Worm (Caenorhabditis elegans) whole organism, young adult: ENCODE data around the gene E02C12.11.

Experiments used
- B0019.2 ChIP-seq: fragments of 200-800 bp; sonication (Bioruptor generic); conservative IDR thresholded peaks from 2 replicates; pipeline ENCODE4 v1.3.6; 2022; ENCODE audit warnings: missing genetic modification reagents, missing genetic modification characterization, missing compliant biosample characterization
- D2030.7 ChIP-seq: fragments of 200-800 bp; sonication (Bioruptor generic); IDR thresholded peaks from 2 replicates; pipeline ENCODE4 v1.3.6; 2022; ENCODE audit warnings: missing genetic modification reagents, missing genetic modification characterization, missing compliant biosample characterization
- F33H1.4 ChIP-seq: fragments of 200-800 bp; sonication (Bioruptor generic); IDR thresholded peaks from 2 replicates; pipeline ENCODE4 v1.3.6; 2022; ENCODE audit warnings: missing genetic modification reagents, missing genetic modification characterization, missing compliant biosample characterization
- F39B2.1 ChIP-seq: fragments of 200-800 bp; sonication (Bioruptor generic); IDR thresholded peaks from 2 replicates; pipeline ENCODE4 v1.3.6; 2022; ENCODE audit warnings: missing genetic modification reagents, missing genetic modification characterization, missing compliant biosample characterization
- F57A8.1 ChIP-seq: fragments of 200-800 bp; sonication (Bioruptor generic); optimal IDR thresholded peaks from 2 replicates; lab custom pipeline; 2018; ENCODE audit warnings: mild to moderate bottlenecking, missing genetic modification characterization, moderate library complexity, missing compliant biosample characterization
- T07F8.4 ChIP-seq: sonication (generic microtip); optimal IDR thresholded peaks from 2 replicates; lab custom pipeline; 2016; ENCODE audit warnings: mild to moderate bottlenecking, missing genetic modification characterization, moderate library complexity, missing compliant biosample characterization
- Y53G8AR.9 ChIP-seq: fragments of 200-800 bp; sonication (Bioruptor generic); conservative IDR thresholded peaks from 2 replicates; pipeline ENCODE4 v1.3.6; 2022; ENCODE audit warnings: missing genetic modification reagents, missing genetic modification characterization, missing compliant biosample characterization
- Y79H2A.3 ChIP-seq: fragments of 200-800 bp; sonication (Bioruptor generic); conservative IDR thresholded peaks from 2 replicates; pipeline ENCODE4 v1.3.6; 2022; ENCODE audit warnings: missing genetic modification reagents, missing genetic modification characterization, missing compliant biosample characterization
- Y95B8A.8 ChIP-seq: fragments of 200-800 bp; sonication (Bioruptor generic); IDR thresholded peaks from 2 replicates; pipeline ENCODE4 v1.3.6; 2022; ENCODE audit warnings: missing genetic modification reagents, missing genetic modification characterization, missing compliant biosample characterization
- aptf-3 ChIP-seq: fragments of 200-800 bp; sonication (Bioruptor generic); IDR thresholded peaks from 2 replicates; pipeline ENCODE4 v1.3.6; 2022; ENCODE audit warnings: missing genetic modification characterization, missing compliant biosample characterization
- athp-1 ChIP-seq: sonication (generic microtip); optimal IDR thresholded peaks from 2 replicates; lab custom pipeline; 2017; ENCODE audit warnings: mild to moderate bottlenecking, missing genetic modification characterization, missing compliant biosample characterization
- attf-3 ChIP-seq: fragments of 200-800 bp; sonication (Bioruptor generic); conservative IDR thresholded peaks from 2 replicates; pipeline ENCODE4 v1.3.6; 2022; ENCODE audit warnings: missing genetic modification reagents, missing genetic modification characterization, missing compliant biosample characterization
- cebp-1 ChIP-seq, 2 experiments: fragments of 200-800 bp in 1 of 2; sonication (Bioruptor generic) in 1 of 2; sonication (generic microtip) in 1 of 2; IDR thresholded peaks in 1 of 2; optimal IDR thresholded peaks in 1 of 2; 2 replicates each; pipeline versions ENCODE4 v1.3.6 to Lab custom; 2017 to 2022; ENCODE audit warnings: missing compliant biosample characterization in 2 of 2, missing genetic modification characterization in 2 of 2, mild to moderate bottlenecking in 1 of 2, missing genetic modification reagents in 1 of 2, moderate library complexity in 1 of 2
- ceh-91 ChIP-seq: fragments of 200-800 bp; sonication (Bioruptor generic); IDR thresholded peaks from 2 replicates; pipeline ENCODE4 v1.3.6; 2022; ENCODE audit warnings: missing genetic modification reagents, missing genetic modification characterization, missing compliant biosample characterization
- die-1 ChIP-seq: sonication (generic microtip); optimal IDR thresholded peaks from 2 replicates; lab custom pipeline; 2016; ENCODE audit warnings: missing genotype, mild to moderate bottlenecking, missing genetic modification characterization, missing compliant biosample characterization
- dox-1 ChIP-seq: fragments of 200-800 bp; sonication (Bioruptor generic); IDR thresholded peaks from 2 replicates; pipeline ENCODE4 v1.3.6; 2022; ENCODE audit warnings: missing genetic modification reagents, missing genetic modification characterization, missing compliant biosample characterization
- dpff-1 ChIP-seq: sonication (generic microtip); optimal IDR thresholded peaks from 2 replicates; lab custom pipeline; 2017; ENCODE audit warnings: mild to moderate bottlenecking, missing genetic modification characterization, missing compliant biosample characterization
- dpl-1 ChIP-seq: fragments of 150-350 bp; optimal IDR thresholded peaks from 2 replicates; lab custom pipeline; 2014; ENCODE audit warnings: missing biosample characterization, missing genetic modification reagents, missing genetic modification characterization
- efl-1 ChIP-seq: fragments of 150-350 bp; optimal IDR thresholded peaks from 2 replicates; lab custom pipeline; 2014; ENCODE audit warnings: missing biosample characterization, missing genetic modification reagents, missing genetic modification characterization
- ekl-4 ChIP-seq: fragments of 200-800 bp; sonication (Bioruptor generic); IDR thresholded peaks from 2 replicates; pipeline ENCODE4 v1.3.6; 2022; ENCODE audit warnings: missing genetic modification reagents, missing genetic modification characterization, missing compliant biosample characterization
- him-1 ChIP-seq: sonication (generic microtip); optimal IDR thresholded peaks from 2 replicates; lab custom pipeline; 2016; ENCODE audit warnings: missing genotype, missing genetic modification reagents, missing genetic modification characterization, missing compliant biosample characterization
- hmg-1.2 ChIP-seq: fragments of 200-800 bp; sonication (Bioruptor generic); IDR thresholded peaks from 2 replicates; pipeline ENCODE4 v1.3.6; 2022; ENCODE audit warnings: missing genetic modification reagents, missing genetic modification characterization, missing compliant biosample characterization
- hmg-20 ChIP-seq: fragments of 200-800 bp; sonication (Bioruptor generic); IDR thresholded peaks from 2 replicates; pipeline ENCODE4 v1.3.6; 2022; ENCODE audit warnings: missing genetic modification reagents, missing genetic modification characterization, missing compliant biosample characterization
- hsf-1 ChIP-seq: fragments of 200-800 bp; sonication (Bioruptor generic); IDR thresholded peaks from 2 replicates; pipeline ENCODE4 v1.3.6; 2022; ENCODE audit warnings: missing genetic modification reagents, missing genetic modification characterization, missing compliant biosample characterization
- lin-35 ChIP-seq, 3 experiments: fragments of 150-350 bp in 2 of 3; sonication (generic microtip) in 1 of 3; optimal IDR thresholded peaks; 2 replicates each; lab custom pipeline; 2014 to 2018; ENCODE audit warnings: missing biosample characterization in 3 of 3, missing genetic modification characterization in 3 of 3, missing genetic modification reagents in 3 of 3
- lin-40 ChIP-seq: sonication (generic microtip); optimal IDR thresholded peaks from 2 replicates; lab custom pipeline; 2016; ENCODE audit warnings: missing genetic modification characterization, mild to moderate bottlenecking, missing compliant biosample characterization, missing genotype, missing genetic modification reagents
- lin-54 ChIP-seq: fragments of 200-800 bp; sonication (Bioruptor generic); optimal IDR thresholded peaks from 2 replicates; lab custom pipeline; 2018; ENCODE audit warnings: mild to moderate bottlenecking, missing genetic modification characterization, missing compliant biosample characterization
- lir-1 ChIP-seq: fragments of 200-800 bp; sonication (Bioruptor generic); conservative IDR thresholded peaks from 2 replicates; pipeline ENCODE4 v1.3.6; 2022; ENCODE audit warnings: missing genetic modification reagents, missing genetic modification characterization, missing compliant biosample characterization
- madf-3 ChIP-seq: fragments of 200-800 bp; sonication (Bioruptor generic); IDR thresholded peaks from 2 replicates; pipeline ENCODE4 v1.3.6; 2022; ENCODE audit warnings: missing genetic modification reagents, missing genetic modification characterization, missing compliant biosample characterization
- madf-8 ChIP-seq: fragments of 200-800 bp; sonication (Bioruptor generic); conservative IDR thresholded peaks from 2 replicates; pipeline ENCODE4 v1.3.6; 2022; ENCODE audit warnings: missing genetic modification reagents, missing genetic modification characterization, missing compliant biosample characterization
- nfyb-1 ChIP-seq: fragments of 200-800 bp; sonication (Bioruptor generic); IDR thresholded peaks from 2 replicates; pipeline ENCODE4 v1.3.6; 2022; ENCODE audit warnings: missing genetic modification reagents, missing genetic modification characterization, missing compliant biosample characterization
- pbrm-1 ChIP-seq: fragments of 200-800 bp; sonication (Bioruptor generic); IDR thresholded peaks from 2 replicates; pipeline ENCODE4 v1.3.6; 2022; ENCODE audit warnings: missing genetic modification reagents, missing genetic modification characterization, missing compliant biosample characterization
- rcor-1 ChIP-seq: fragments of 200-800 bp; sonication (Bioruptor generic); IDR thresholded peaks from 2 replicates; pipeline ENCODE4 v1.3.6; 2022; ENCODE audit warnings: missing genetic modification reagents, missing genetic modification characterization, missing compliant biosample characterization
- repo-1 ChIP-seq: sonication (generic microtip); optimal IDR thresholded peaks from 2 replicates; lab custom pipeline; 2017; ENCODE audit warnings: mild to moderate bottlenecking, missing genetic modification characterization, missing compliant biosample characterization
- rpc-1 ChIP-seq, 2 experiments: fragments of 150-350 bp in 1 of 2; sonication (generic microtip) in 1 of 2; optimal IDR thresholded peaks; 2 replicates each; lab custom pipeline; 2014 to 2018; ENCODE audit warnings: missing biosample characterization in 1 of 2, missing genetic modification characterization in 1 of 2, missing genetic modification reagents in 1 of 2, missing genotype in 1 of 2
- snpc-1.1 ChIP-seq: sonication (generic microtip); optimal IDR thresholded peaks from 2 replicates; lab custom pipeline; 2017; ENCODE audit warnings: missing genetic modification characterization, mild to moderate bottlenecking, missing compliant biosample characterization, antibody characterized with exemption, moderate library complexity, missing genotype, missing genetic modification reagents; ENCODE audit not compliant: insufficient read depth
- snpc-3.4 ChIP-seq: sonication (generic microtip); optimal IDR thresholded peaks from 2 replicates; lab custom pipeline; 2017; ENCODE audit warnings: missing genetic modification characterization, mild to moderate bottlenecking, missing compliant biosample characterization, antibody characterized with exemption, moderate library complexity, missing genotype, missing genetic modification reagents
- snpc-4 ChIP-seq, 5 experiments: fragments of 150-350 bp in 1 of 5; sonication (generic microtip) in 4 of 5; optimal IDR thresholded peaks; 2 replicates each; lab custom pipeline; 2014 to 2018; ENCODE audit warnings: missing genetic modification characterization in 5 of 5, missing biosample characterization in 3 of 5, antibody characterized with exemption in 2 of 5, mild to moderate bottlenecking in 2 of 5, missing compliant biosample characterization in 2 of 5, missing genotype in 2 of 5, moderate library complexity in 2 of 5, missing genetic modification reagents in 1 of 5
- tlf-1 ChIP-seq: fragments of 200-800 bp; sonication (Bioruptor generic); optimal IDR thresholded peaks from 2 replicates; lab custom pipeline; 2018; ENCODE audit warnings: mild to moderate bottlenecking, missing genetic modification characterization, missing compliant biosample characterization
- unc-130 ChIP-seq: sonication (generic microtip); optimal IDR thresholded peaks from 2 replicates; lab custom pipeline; 2016; ENCODE audit warnings: missing genetic modification reagents, missing genetic modification characterization, missing compliant biosample characterization
- xnd-1 ChIP-seq: sonication (generic microtip); optimal IDR thresholded peaks from 2 replicates; lab custom pipeline; 2016; ENCODE audit warnings: missing genotype, missing genetic modification reagents, missing genetic modification characterization, missing compliant biosample characterization
- ztf-18 ChIP-seq: sonication (generic microtip); optimal IDR thresholded peaks from 2 replicates; lab custom pipeline; 2016; ENCODE audit warnings: missing genotype, mild to moderate bottlenecking, missing genetic modification characterization, missing compliant biosample characterization
- ztf-22 ChIP-seq: fragments of 200-800 bp; sonication (Bioruptor generic); optimal IDR thresholded peaks from 2 replicates; lab custom pipeline; 2018; ENCODE audit warnings: mild to moderate bottlenecking, missing genetic modification characterization, moderate library complexity, missing compliant biosample characterization
- ztf-28 ChIP-seq: fragments of 200-800 bp; sonication (Bioruptor generic); IDR thresholded peaks from 2 replicates; pipeline ENCODE4 v1.3.6; 2022; ENCODE audit warnings: missing genetic modification reagents, missing genetic modification characterization, missing compliant biosample characterization

The E02C12.11 gene

ce11 chrV:9382538-9383328 is 3.0 kb upstream of the E02C12.11 start:
- TF ChIP-seq repo-1 (no peak), athp-1 (tag; lab: Kevin White, UChicago) (peak; percentile 50), snpc-3.4 (tag; lab: Kevin White, UChicago) (peak; percentile 94), lin-54 (peak; percentile 93), pbrm-1 (GFP tag; lab: Robert Waterston, UW) (peak; percentile 87), die-1 (tag; lab: Kevin White, UChicago) (no peak), cebp-1 (GFP tag; IDR thresholded peaks at IDR 0.05; lab: Robert Waterston, UW) (peak; percentile 71), cebp-1 (tag; optimal IDR thresholded peaks at IDR 0.05; lab: Kevin White, UChicago) (peak; percentile 82), snpc-4 (GFP tag; optimal IDR thresholded peaks at IDR 0.05; lab: Kevin White, UChicago) (peak; percentile 29), snpc-4 (tag; optimal IDR thresholded peaks at IDR 0.05; lab: Kevin White, UChicago) (peak in 2 of 4 experiments; percentile 50 to 60), hmg-1.2 (GFP tag; lab: Robert Waterston, UW) (peak; percentile 67; the same call in 1 of the 2 replicates), Y79H2A.3 (GFP tag; lab: Robert Waterston, UW) (0 out of 2 replicates have a peak, but pooled peaks have one; percentile 55), xnd-1 (tag; lab: Kevin White, UChicago) (peak; percentile 99), unc-130 (GFP tag; lab: Kevin White, UChicago) (peak; percentile 88), hsf-1 (GFP tag; lab: Robert Waterston, UW) (peak; percentile 89), attf-3 (GFP tag; lab: Robert Waterston, UW) (peak; percentile 63), hmg-20 (GFP tag; lab: Robert Waterston, UW) (no peak), lin-40 (tag; lab: Kevin White, UChicago) (no peak), madf-8 (GFP tag; lab: Robert Waterston, UW) (peak; percentile 100), ekl-4 (GFP tag; lab: Robert Waterston, UW) (peak; percentile 88), dox-1 (peak; percentile 94), F39B2.1 (GFP tag; lab: Robert Waterston, UW) (no peak), F33H1.4 (GFP tag; lab: Robert Waterston, UW) (peak; percentile 82), aptf-3 (GFP tag; lab: Robert Waterston, UW) (0 out of 2 replicates have a peak, but pooled peaks have one; percentile 75), dpff-1 (no peak), rcor-1 (GFP tag; lab: Robert Waterston, UW) (peak; percentile 90), lir-1 (GFP tag; lab: Robert Waterston, UW) (peak; percentile 42; the same call in 1 of the 2 replicates), efl-1 (GFP tag; lab: Kevin White, UChicago) (peak; percentile 99), snpc-1.1 (peak; percentile 63), him-1 (tag; lab: Kevin White, UChicago) (peak; percentile 64), B0019.2 (GFP tag; lab: Robert Waterston, UW) (peak; percentile 83), T07F8.4 (tag; lab: Kevin White, UChicago) (no peak), tlf-1 (GFP tag; lab: Kevin White, UChicago) (peak; percentile 83), F57A8.1 (GFP tag; lab: Kevin White, UChicago) (no peak), rpc-1 (optimal IDR thresholded peaks at IDR 0.05; lab: Kevin White, UChicago) (no peak), rpc-1 (tag; optimal IDR thresholded peaks at IDR 0.05; lab: Kevin White, UChicago) (peak; percentile 5), madf-3 (peak; percentile 92), ztf-22 (GFP tag; lab: Kevin White, UChicago) (no peak), ztf-18 (tag; lab: Kevin White, UChicago) (peak; percentile 97), nfyb-1 (GFP tag; lab: Robert Waterston, UW) (no peak), ztf-28 (GFP tag; lab: Robert Waterston, UW) (0 out of 2 replicates have a peak, but pooled peaks have one; percentile 80), ceh-91 (GFP tag; lab: Robert Waterston, UW) (peak; percentile 95), Y53G8AR.9 (peak; percentile 85), D2030.7 (GFP tag; lab: Robert Waterston, UW) (peak; percentile 98; the same call in 1 of the 2 replicates), Y95B8A.8 (GFP tag; lab: Robert Waterston, UW) (peak; percentile 91; the same call in 1 of the 2 replicates), dpl-1 (GFP tag; lab: Kevin White, UChicago) (peak; percentile 98), lin-35 (GFP tag; optimal IDR thresholded peaks at IDR 0.05; lab: Kevin White, UChicago) (peak in 2 of 3 experiments; percentile 16 to 77)
